Worm (Caenorhabditis elegans) whole organism, L2 larva: ENCODE measurements around the gene col-120.
A peak's percentile ranks its signal among the peaks of the same experiment; 100 is the strongest.

ENCODE experiments used
- C34F6.9 ChIP-seq: fragments of 150-350 bp; optimal IDR thresholded peaks from 2 replicates; lab custom pipeline; 2014; ENCODE audit warnings: missing biosample characterization, missing genetic modification characterization
- R02D3.7 ChIP-seq: fragments of 150-350 bp; optimal IDR thresholded peaks from 2 replicates; lab custom pipeline; 2014; ENCODE audit warnings: missing biosample characterization, missing genetic modification characterization
- Y55F3AM.14 ChIP-seq: fragments of 200-800 bp; sonication (Bioruptor generic); optimal IDR thresholded peaks from 2 replicates; lab custom pipeline; 2018; ENCODE audit warnings: mild to moderate bottlenecking, missing genetic modification characterization, missing compliant biosample characterization
- ZK546.5 ChIP-seq: sonication (generic microtip); optimal IDR thresholded peaks from 2 replicates; lab custom pipeline; 2017; ENCODE audit warnings: missing biosample characterization, missing genetic modification characterization
- aly-2 ChIP-seq: fragments of 150-350 bp; optimal IDR thresholded peaks from 2 replicates; lab custom pipeline; 2014; ENCODE audit warnings: missing biosample characterization, missing genetic modification characterization
- ceh-16 ChIP-seq: fragments of 150-350 bp; optimal IDR thresholded peaks from 2 replicates; lab custom pipeline; 2014; ENCODE audit warnings: missing biosample characterization, missing genetic modification characterization
- ceh-82 ChIP-seq: fragments of 150-350 bp; optimal IDR thresholded peaks from 2 replicates; lab custom pipeline; 2014; ENCODE audit warnings: missing biosample characterization, missing genetic modification characterization
- crh-2 ChIP-seq: sonication (generic microtip); optimal IDR thresholded peaks from 2 replicates; lab custom pipeline; 2017; ENCODE audit warnings: missing biosample characterization, missing genetic modification characterization
- egl-27 ChIP-seq: sonication (generic microtip); optimal IDR thresholded peaks from 3 replicates; lab custom pipeline; 2017; ENCODE audit warnings: missing biosample characterization, missing genetic modification reagents, missing genetic modification characterization
- gmeb-1 ChIP-seq: fragments of 150-350 bp; optimal IDR thresholded peaks from 2 replicates; lab custom pipeline; 2014; ENCODE audit warnings: missing biosample characterization, missing genetic modification characterization
- lin-13 ChIP-seq: fragments of 150-350 bp; optimal IDR thresholded peaks from 2 replicates; lab custom pipeline; 2014; ENCODE audit warnings: missing biosample characterization, missing genetic modification reagents, missing genetic modification characterization
- lin-39 ChIP-seq: fragments of 150-350 bp; optimal IDR thresholded peaks from 2 replicates; lab custom pipeline; 2014; ENCODE audit warnings: missing biosample characterization, missing genetic modification reagents, missing genetic modification characterization
- lsy-2 ChIP-seq, 2 experiments: fragments of 150-350 bp in 1 of 2; sonication (generic microtip) in 1 of 2; optimal IDR thresholded peaks; 2 replicates each; lab custom pipeline; 2014 to 2017; ENCODE audit warnings: missing biosample characterization in 2 of 2, missing genetic modification characterization in 2 of 2
- nhr-12 ChIP-seq: fragments of 150-350 bp; optimal IDR thresholded peaks from 2 replicates; lab custom pipeline; 2014; ENCODE audit warnings: missing biosample characterization, missing genetic modification characterization
- nhr-129 ChIP-seq: fragments of 150-350 bp; optimal IDR thresholded peaks from 2 replicates; lab custom pipeline; 2014; ENCODE audit warnings: missing biosample characterization, missing genetic modification characterization
- nhr-21 ChIP-seq: fragments of 150-350 bp; optimal IDR thresholded peaks from 2 replicates; lab custom pipeline; 2014; ENCODE audit warnings: missing biosample characterization, missing genetic modification characterization
- nhr-6 ChIP-seq: fragments of 150-350 bp; optimal IDR thresholded peaks from 2 replicates; lab custom pipeline; 2014; ENCODE audit warnings: missing biosample characterization, missing genetic modification characterization
- skn-1 ChIP-seq: sonication (generic microtip); optimal IDR thresholded peaks from 2 replicates; lab custom pipeline; 2017; ENCODE audit warnings: missing biosample characterization, missing genetic modification characterization
- sma-3 ChIP-seq: sonication (generic microtip); optimal IDR thresholded peaks from 2 replicates; lab custom pipeline; 2016; ENCODE audit warnings: missing genetic modification reagents, missing genetic modification characterization, missing compliant biosample characterization
- sma-9 ChIP-seq, 2 experiments: fragments of 150-350 bp in 1 of 2; sonication (generic microtip) in 1 of 2; optimal IDR thresholded peaks; 2 replicates each; lab custom pipeline; 2014 to 2016; ENCODE audit warnings: missing genetic modification characterization in 2 of 2, mild to moderate bottlenecking in 1 of 2, missing biosample characterization in 1 of 2, missing compliant biosample characterization in 1 of 2, missing genetic modification reagents in 1 of 2, moderate library complexity in 1 of 2
- unc-55 ChIP-seq: fragments of 150-350 bp; sonication (generic microtip); optimal IDR thresholded peaks from 3 replicates; lab custom pipeline; 2014; ENCODE audit warnings: missing biosample characterization, missing genetic modification reagents, missing genetic modification characterization
- unc-62 ChIP-seq: fragments of 150-350 bp; optimal IDR thresholded peaks from 2 replicates; lab custom pipeline; 2014; ENCODE audit warnings: missing biosample characterization, missing genetic modification reagents, missing genetic modification characterization
- ztf-1 ChIP-seq: fragments of 200-800 bp; sonication (Bioruptor generic); conservative IDR thresholded peaks from 2 replicates; pipeline ENCODE4 v1.3.6; 2022; ENCODE audit warnings: missing genetic modification characterization, missing compliant biosample characterization
- ztf-4 ChIP-seq: fragments of 150-350 bp; optimal IDR thresholded peaks from 2 replicates; lab custom pipeline; 2014; ENCODE audit warnings: missing biosample characterization, missing genetic modification characterization

col-120 gene

DNA sequence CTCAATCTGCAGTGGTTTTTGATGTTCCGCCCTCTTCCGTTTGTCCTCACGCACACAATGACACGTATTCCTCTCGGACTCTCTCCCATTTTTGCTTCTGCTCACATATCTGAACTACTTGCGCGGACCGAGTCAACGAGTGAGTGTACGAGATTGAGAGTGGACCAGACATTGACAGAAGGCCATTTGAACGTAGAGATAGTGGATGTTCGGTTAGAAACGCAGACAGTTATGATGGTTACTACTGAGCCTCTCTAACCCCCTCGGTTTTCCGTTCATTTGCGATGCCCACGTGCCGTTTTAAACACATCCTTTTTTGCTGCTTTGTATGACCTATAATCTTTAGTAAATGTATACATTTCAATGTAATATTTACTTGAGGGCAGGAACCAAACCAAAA lies 45.1 kb downstream of the col-120 start (continued):
- TF ChIP-seq ceh-82 (tag; lab: Kevin White, UChicago) (no peak), ztf-1 (GFP tag; lab: Robert Waterston, UW) (no peak), lsy-2 (tag; optimal IDR thresholded peaks at IDR 0.05; lab: Kevin White, UChicago) (peak in 1 of 2 experiments; percentile 66), aly-2 (tag; lab: Kevin White, UChicago) (no peak), lin-13 (no peak), lin-39 (tag; lab: Kevin White, UChicago) (no peak), nhr-6 (tag; lab: Kevin White, UChicago) (no peak), nhr-21 (no peak), sma-3 (no peak), sma-9 (GFP tag; optimal IDR thresholded peaks at IDR 0.05; lab: Kevin White, UChicago) (peak; percentile 73), sma-9 (tag; optimal IDR thresholded peaks at IDR 0.05; lab: Kevin White, UChicago) (no peak)

DNA sequence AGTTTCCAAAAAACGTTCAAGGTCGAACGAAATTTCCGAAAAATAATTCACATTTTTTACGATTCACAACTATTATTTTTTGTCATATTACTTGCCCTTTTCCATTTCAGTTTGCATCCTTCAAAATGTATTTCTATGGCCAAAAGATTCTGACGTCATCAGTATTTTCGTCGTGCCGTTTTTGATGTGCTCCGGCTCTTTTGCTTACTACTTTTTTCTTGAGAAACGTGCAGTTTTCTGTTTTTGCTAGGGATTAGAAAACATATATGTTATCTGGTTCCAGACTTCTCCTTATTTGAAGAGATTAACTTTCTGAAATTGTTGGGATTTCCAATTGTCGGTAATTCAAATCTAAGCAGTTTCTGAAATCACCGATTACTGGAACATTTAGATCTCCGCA lies 45.8 kb downstream of the col-120 start:
- TF ChIP-seq lsy-2 (tag; optimal IDR thresholded peaks at IDR 0.05; lab: Kevin White, UChicago) (no peak), unc-55 (GFP tag; lab: Kevin White, UChicago) (peak; percentile 24)
- TF ChIP-seq, all 48 proteins: peak for 1

DNA sequence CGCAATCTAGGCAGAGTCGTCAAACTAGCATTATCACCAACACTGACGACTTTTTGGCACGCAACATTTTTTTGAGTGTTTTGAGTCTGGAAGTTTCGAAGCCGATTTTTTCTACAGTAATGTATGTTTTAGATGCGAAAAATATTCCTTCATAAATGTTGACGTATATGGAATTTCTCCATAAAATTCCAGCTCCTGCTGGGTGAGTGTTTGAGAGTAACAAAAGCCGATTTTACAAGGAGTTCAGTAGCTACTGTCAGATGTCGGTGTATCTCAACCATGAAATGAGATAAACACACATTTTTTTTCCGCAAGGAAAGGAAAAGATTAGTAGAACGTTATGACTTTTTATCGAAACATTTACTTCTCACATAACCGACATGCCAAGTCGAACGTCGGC lies 46.8 kb downstream of the col-120 start:
- TF ChIP-seq egl-27 (tag; lab: Kevin White, UChicago): no peak
- no peak for TF ChIP-seq unc-62 (GFP tag; lab: Kevin White, UChicago)
- TF ChIP-seq nhr-6 (tag; lab: Kevin White, UChicago): no peak

DNA sequence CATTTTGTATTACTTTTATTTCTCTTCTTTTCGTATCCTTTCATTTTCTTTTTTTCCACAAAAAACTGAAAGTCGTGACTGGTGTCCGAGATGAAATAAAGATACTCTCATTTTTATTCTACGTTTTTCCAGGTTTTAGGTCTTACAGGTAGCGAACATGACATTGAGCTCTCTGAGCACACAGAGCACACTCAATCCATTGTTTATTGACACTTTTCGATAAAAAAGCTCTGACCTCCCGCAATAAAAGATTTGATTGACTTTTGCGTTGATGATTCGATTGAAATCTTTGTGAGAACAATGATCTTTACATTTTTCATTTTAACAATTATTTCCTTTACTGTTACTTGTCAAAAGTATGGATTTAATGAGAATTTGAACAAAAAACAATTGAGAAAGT lies 49.5 kb downstream of the col-120 start, which contains the start of gene C46C2.6:
Gene C46C2.6 (plus strand): TSS at position 301 of the 400 bp plus-strand sequence.
- TF ChIP-seq unc-55 (GFP tag; lab: Kevin White, UChicago) (no peak), ztf-4 (tag; lab: Kevin White, UChicago) (peak; percentile 10), lsy-2 (tag; optimal IDR thresholded peaks at IDR 0.05; lab: Kevin White, UChicago) (no peak)

DNA sequence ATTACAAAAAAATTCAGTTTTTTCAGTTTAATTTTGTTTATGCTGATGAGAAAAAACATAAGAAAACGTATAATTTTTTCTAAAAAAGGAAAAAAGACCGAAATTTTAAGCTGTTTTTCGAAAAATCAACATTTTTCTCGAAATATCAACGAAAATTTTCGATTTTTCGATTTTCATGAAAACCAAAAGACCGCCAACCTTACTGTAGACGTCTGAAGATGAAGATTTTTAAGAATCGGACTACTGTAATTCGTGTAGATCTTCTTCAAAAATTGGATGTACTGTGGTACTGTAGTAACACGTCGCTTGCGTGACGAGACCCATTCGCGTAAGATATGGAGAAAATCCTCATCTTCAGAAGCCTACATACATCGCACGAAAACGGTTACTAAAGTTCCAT lies 50.7 kb downstream of the col-120 start:
- no peak for TF ChIP-seq ZK546.5 (tag; lab: Kevin White, UChicago)
- no peak for TF ChIP-seq nhr-12 (tag; lab: Kevin White, UChicago)
- TF ChIP-seq ztf-1 (GFP tag; lab: Robert Waterston, UW): no peak
- no peak for TF ChIP-seq nhr-129 (tag; lab: Kevin White, UChicago)
- TF ChIP-seq lin-39 (tag; lab: Kevin White, UChicago): no peak
- no peak for TF ChIP-seq unc-62 (GFP tag; lab: Kevin White, UChicago)
- TF ChIP-seq ceh-16 (tag; lab: Kevin White, UChicago): no peak
- TF ChIP-seq lsy-2 (tag; optimal IDR thresholded peaks at IDR 0.05; lab: Kevin White, UChicago): no peak
- no peak for TF ChIP-seq skn-1 (tag; lab: Kevin White, UChicago)
- no peak for TF ChIP-seq sma-9 (GFP tag; optimal IDR thresholded peaks at IDR 0.05; lab: Kevin White, UChicago)
- no peak for TF ChIP-seq sma-9 (tag; optimal IDR thresholded peaks at IDR 0.05; lab: Kevin White, UChicago)
- TF ChIP-seq C34F6.9 (tag; lab: Kevin White, UChicago): no peak
- no peak for TF ChIP-seq ztf-4 (tag; lab: Kevin White, UChicago)
- TF ChIP-seq crh-2: no peak
- no peak for TF ChIP-seq Y55F3AM.14 (GFP tag; lab: Kevin White, UChicago)
- no peak for TF ChIP-seq sma-3
- TF ChIP-seq R02D3.7 (tag; lab: Kevin White, UChicago): no peak
- TF ChIP-seq gmeb-1 (tag; lab: Kevin White, UChicago): no peak
- TF ChIP-seq, all 48 proteins: peak for 0
